Fruit fly (Drosophila melanogaster): ENCODE results near the gene Msp300.

Gene Msp300

DNA sequence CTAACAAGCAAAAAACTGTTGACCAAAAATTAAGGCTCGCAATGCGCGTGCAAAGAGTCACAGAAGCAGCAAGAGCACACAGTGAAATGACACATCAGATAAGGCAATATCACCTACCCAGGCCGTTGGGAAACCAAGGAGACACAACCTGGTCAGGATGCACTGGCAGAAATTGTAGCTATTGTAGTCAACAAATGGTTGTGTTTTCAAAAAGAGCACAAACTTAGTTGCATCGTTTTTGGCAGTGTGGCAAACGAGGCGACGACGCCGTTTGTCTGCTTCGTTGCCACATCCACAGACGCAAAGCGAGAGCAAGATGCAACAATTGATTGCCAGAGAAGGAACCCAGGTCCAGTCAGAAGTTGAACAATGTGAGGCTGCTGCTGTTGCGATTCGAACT, 149.1 kb downstream of the Msp300 start (continued):
- no peak for TF ChIP-seq vvl (GFP tag; IDR thresholded peaks at IDR 0.05)
- no peak for TF ChIP-seq CG9876 (GFP tag; optimal IDR thresholded peaks at IDR 0.05)
- TF ChIP-seq NC2β (GFP tag; optimal IDR thresholded peaks at IDR 0.05), result no peak
- TF ChIP-seq Hr39 (optimal IDR thresholded peaks at IDR 0.05), result no peak
- no peak for TF ChIP-seq CG2678 (tag; optimal IDR thresholded peaks at IDR 0.05)
- TF ChIP-seq CG10274 (GFP tag; optimal IDR thresholded peaks at IDR 0.05), result no peak
- no peak for TF ChIP-seq CG3163 (GFP tag; optimal IDR thresholded peaks at IDR 0.05)
- no peak for TF ChIP-seq CG11695 (GFP tag; IDR thresholded peaks at IDR 0.05)
- TF ChIP-seq br (optimal IDR thresholded peaks at IDR 0.05), result no peak
- TF ChIP-seq CG17359 (tag; optimal IDR thresholded peaks at IDR 0.05), result no peak
- no peak for TF ChIP-seq ems (GFP tag; optimal IDR thresholded peaks at IDR 0.05)
- TF ChIP-seq H2.0 (GFP tag; IDR thresholded peaks at IDR 0.05), result no peak
- TF ChIP-seq CG31224 (GFP tag; IDR thresholded peaks at IDR 0.05), result 0 out of 2 replicates have a peak, but pooled peaks have one; percentile 12
- TF ChIP-seq zen (tag; optimal IDR thresholded peaks at IDR 0.05), result no peak
- no peak for TF ChIP-seq gce (GFP tag; IDR thresholded peaks at IDR 0.05)
- TF ChIP-seq zf30C (GFP tag; optimal IDR thresholded peaks at IDR 0.05), result peak; percentile 42
- no peak for TF ChIP-seq gcm2 (GFP tag; optimal IDR thresholded peaks at IDR 0.05)
- TF ChIP-seq CG18764 (GFP tag; optimal IDR thresholded peaks at IDR 0.05), result no peak
- TF ChIP-seq CG9727 (GFP tag; optimal IDR thresholded peaks at IDR 0.05), result no peak
- no peak for TF ChIP-seq ken (GFP tag; IDR thresholded peaks at IDR 0.05)

DNA sequence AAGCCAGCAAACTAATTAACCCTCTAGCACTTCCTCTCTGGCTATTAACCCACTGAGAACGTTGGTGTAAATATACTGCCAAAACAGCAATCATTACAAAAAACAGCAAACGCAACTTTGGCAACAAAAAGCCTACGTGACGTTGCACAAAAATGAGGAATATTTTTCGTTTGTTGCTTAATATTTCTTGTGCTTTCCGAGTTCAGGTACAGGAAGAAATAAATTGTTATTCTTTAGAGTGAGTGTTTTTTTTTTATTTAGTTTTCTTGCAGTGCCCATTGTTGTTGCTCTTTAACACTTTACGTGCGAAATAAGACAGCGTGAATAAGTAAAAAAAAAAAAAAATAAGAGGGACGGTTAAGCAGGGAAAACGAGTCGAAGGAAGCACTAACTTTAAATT, 150.5 kb downstream of the Msp300 start:
- TF ChIP-seq Bgb (GFP tag; IDR thresholded peaks at IDR 0.05; ENCODE audit: partially characterized antibody) (no peak), CG30403 (GFP tag; optimal IDR thresholded peaks at IDR 0.05) (no peak), CG16815 (GFP tag; optimal IDR thresholded peaks at IDR 0.05) (no peak), odd (GFP tag; optimal IDR thresholded peaks at IDR 0.05) (no peak), pb (GFP tag; optimal IDR thresholded peaks at IDR 0.05) (no peak)

dm6 chr2L:5251725-5252124, 151.0 kb downstream of the Msp300 start:
- TF ChIP-seq Med (GFP tag) (peak; percentile 54), zf30C (GFP tag; optimal IDR thresholded peaks at IDR 0.05) (no peak)

DNA sequence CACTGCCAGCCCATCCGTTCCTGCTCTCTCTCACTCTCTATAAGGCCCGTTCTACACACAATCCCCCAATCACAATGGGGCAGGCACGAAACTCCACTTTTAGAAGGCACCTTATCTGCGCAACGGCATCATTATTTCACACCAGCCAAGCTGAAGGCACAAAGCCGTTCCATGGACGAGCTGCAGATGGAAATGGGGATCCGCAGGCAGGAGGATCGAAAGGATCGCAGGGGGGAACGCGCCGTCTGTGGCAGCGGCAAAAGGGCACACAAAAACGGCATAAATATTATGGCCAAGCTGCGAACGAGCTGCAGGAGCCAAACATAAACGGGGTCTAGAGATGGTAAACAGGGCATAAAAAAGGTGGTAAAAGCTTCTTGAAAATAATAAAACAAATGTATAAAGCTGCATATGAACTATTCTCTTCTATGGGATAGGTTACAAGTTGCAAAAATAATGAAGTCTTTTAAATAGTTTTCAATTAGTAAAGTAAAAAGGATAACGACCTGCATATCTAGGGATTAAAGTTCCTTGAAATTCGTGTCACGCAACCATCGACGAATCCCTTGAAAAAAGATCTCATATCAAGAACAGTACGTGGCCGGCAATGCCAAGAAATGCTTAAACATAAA, 151.8 kb downstream of the Msp300 start:
- no peak for TF ChIP-seq Lim3 (GFP tag; IDR thresholded peaks at IDR 0.05)
- TF ChIP-seq CG6654 (GFP tag; optimal IDR thresholded peaks at IDR 0.05), result no peak
- TF ChIP-seq dan (GFP tag; IDR thresholded peaks at IDR 0.05), result no peak
- no peak for TF ChIP-seq bab2 (GFP tag; optimal IDR thresholded peaks at IDR 0.05)
- no peak for TF ChIP-seq Hmx (GFP tag; optimal IDR thresholded peaks at IDR 0.05)
- TF ChIP-seq sug (tag; optimal IDR thresholded peaks at IDR 0.05), result no peak
- TF ChIP-seq hkb (optimal IDR thresholded peaks at IDR 0.05), result no peak
- no peak for TF ChIP-seq hkb (GFP tag; IDR thresholded peaks at IDR 0.05)
- TF ChIP-seq kay (GFP tag; optimal IDR thresholded peaks at IDR 0.05), result no peak
- TF ChIP-seq esg (GFP tag; conservative IDR thresholded peaks at IDR 0.05), result no peak
- no peak for TF ChIP-seq CG7745 (tag; optimal IDR thresholded peaks at IDR 0.05)
- TF ChIP-seq CG18262 (tag; optimal IDR thresholded peaks at IDR 0.05), result no peak
- peak; percentile 30 for TF ChIP-seq nom (GFP tag; optimal IDR thresholded peaks at IDR 0.05)
- no peak for TF ChIP-seq CG17568 (GFP tag; optimal IDR thresholded peaks at IDR 0.05)
- TF ChIP-seq zen2 (GFP tag; IDR thresholded peaks at IDR 0.05; ENCODE audit: partially characterized antibody), result no peak
- TF ChIP-seq tio (GFP tag; optimal IDR thresholded peaks at IDR 0.05), result no peak
- TF ChIP-seq sens (GFP tag), result peak; percentile 66
- no peak for TF ChIP-seq dysf (GFP tag; IDR thresholded peaks at IDR 0.05)
- no peak for TF ChIP-seq chn (GFP tag; optimal IDR thresholded peaks at IDR 0.05)
- no peak for TF ChIP-seq da (GFP tag; optimal IDR thresholded peaks at IDR 0.05)
- TF ChIP-seq kah (GFP tag; optimal IDR thresholded peaks at IDR 0.05), result no peak
- peak; percentile 74 for TF ChIP-seq CG17802 (tag; optimal IDR thresholded peaks at IDR 0.05)
- no peak for TF ChIP-seq CG11093 (GFP tag; IDR thresholded peaks at IDR 0.05)
- TF ChIP-seq CG14441 (GFP tag; IDR thresholded peaks at IDR 0.05), result no peak

All from whole organism, embryonic.